Worm (Caenorhabditis elegans) whole organism, young adult: ENCODE measurements around the gene K12D12.4.

Source experiments
- B0035.1 ChIP-seq: sonication (generic microtip); optimal IDR thresholded peaks from 2 replicates; lab custom pipeline; 2016; ENCODE audit warnings: missing genetic modification characterization, mild to moderate bottlenecking, missing compliant biosample characterization, missing genotype, missing genetic modification reagents
- C17E4.6 ChIP-seq: fragments of 200-800 bp; sonication (Bioruptor generic); IDR thresholded peaks from 2 replicates; pipeline ENCODE4 v1.3.6; 2022; ENCODE audit warnings: missing genetic modification reagents, missing genetic modification characterization, missing compliant biosample characterization
- F49E8.2 ChIP-seq: sonication (generic microtip); optimal IDR thresholded peaks from 3 replicates; lab custom pipeline; 2017; ENCODE audit warnings: missing genetic modification characterization, mild to moderate bottlenecking, missing compliant biosample characterization, antibody characterized with exemption, moderate library complexity; ENCODE audit not compliant: insufficient read depth
- F52B5.7 ChIP-seq: sonication (generic microtip); optimal IDR thresholded peaks from 2 replicates; lab custom pipeline; 2016; ENCODE audit warnings: mild to moderate bottlenecking, missing genetic modification characterization, missing compliant biosample characterization
- F55B11.4 ChIP-seq: sonication (generic microtip); optimal IDR thresholded peaks from 2 replicates; lab custom pipeline; 2016; ENCODE audit warnings: missing compliant biosample characterization, missing genetic modification characterization, borderline replicate concordance; ENCODE audit not compliant: insufficient read depth
- F57C9.4 ChIP-seq: sonication (generic microtip); optimal IDR thresholded peaks from 2 replicates; lab custom pipeline; 2017; ENCODE audit warnings: mild to moderate bottlenecking, missing genetic modification characterization, missing compliant biosample characterization
- K12H6.12 ChIP-seq: fragments of 200-800 bp; sonication (Bioruptor generic); optimal IDR thresholded peaks from 2 replicates; lab custom pipeline; 2018; ENCODE audit warnings: mild to moderate bottlenecking, missing genetic modification characterization, missing compliant biosample characterization
- T07F8.4 ChIP-seq: sonication (generic microtip); optimal IDR thresholded peaks from 2 replicates; lab custom pipeline; 2016; ENCODE audit warnings: mild to moderate bottlenecking, missing genetic modification characterization, moderate library complexity, missing compliant biosample characterization
- T26A5.8 ChIP-seq: sonication (generic microtip); optimal IDR thresholded peaks from 2 replicates; lab custom pipeline; 2016; ENCODE audit warnings: missing genetic modification characterization, missing compliant biosample characterization
- Y56A3A.18 ChIP-seq: fragments of 200-800 bp; sonication (Bioruptor generic); IDR thresholded peaks from 2 replicates; pipeline ENCODE4 v1.3.6; 2022; ENCODE audit warnings: missing genetic modification reagents, missing genetic modification characterization, missing compliant biosample characterization
- Y67H2A.10 ChIP-seq: fragments of 200-800 bp; sonication (Bioruptor generic); conservative IDR thresholded peaks from 2 replicates; pipeline ENCODE4 v1.3.6; 2022; ENCODE audit warnings: missing genetic modification reagents, missing genetic modification characterization, missing compliant biosample characterization
- Y95B8A.8 ChIP-seq: fragments of 200-800 bp; sonication (Bioruptor generic); IDR thresholded peaks from 2 replicates; pipeline ENCODE4 v1.3.6; 2022; ENCODE audit warnings: missing genetic modification reagents, missing genetic modification characterization, missing compliant biosample characterization
- ZK185.1 ChIP-seq: sonication (generic microtip); optimal IDR thresholded peaks from 2 replicates; lab custom pipeline; 2016; ENCODE audit warnings: mild to moderate bottlenecking, missing genetic modification characterization, missing compliant biosample characterization; ENCODE audit not compliant: poor library complexity, severe bottlenecking
- aptf-3 ChIP-seq: fragments of 200-800 bp; sonication (Bioruptor generic); IDR thresholded peaks from 2 replicates; pipeline ENCODE4 v1.3.6; 2022; ENCODE audit warnings: missing genetic modification characterization, missing compliant biosample characterization
- atf-7 ChIP-seq: sonication (generic microtip); optimal IDR thresholded peaks from 2 replicates; lab custom pipeline; 2017; ENCODE audit warnings: mild to moderate bottlenecking, missing genetic modification characterization, missing compliant biosample characterization
- bed-2 ChIP-seq: fragments of 200-800 bp; sonication (Bioruptor generic); IDR thresholded peaks from 2 replicates; pipeline ENCODE4 v1.3.6; 2022; ENCODE audit warnings: missing genetic modification reagents, missing genetic modification characterization, missing compliant biosample characterization
- cebp-2 ChIP-seq: fragments of 200-800 bp; sonication (Bioruptor generic); IDR thresholded peaks from 2 replicates; pipeline ENCODE4 v1.3.6; 2022; ENCODE audit warnings: missing genetic modification characterization, missing compliant biosample characterization
- ceh-40 ChIP-seq: fragments of 200-800 bp; sonication (Bioruptor generic); IDR thresholded peaks from 2 replicates; pipeline ENCODE4 v1.3.6; 2022; ENCODE audit warnings: missing genetic modification characterization, missing compliant biosample characterization
- chd-7 ChIP-seq: sonication (generic microtip); optimal IDR thresholded peaks from 2 replicates; lab custom pipeline; 2016; ENCODE audit warnings: mild to moderate bottlenecking, missing genetic modification characterization, moderate library complexity, missing compliant biosample characterization
- dpff-1 ChIP-seq: sonication (generic microtip); optimal IDR thresholded peaks from 2 replicates; lab custom pipeline; 2017; ENCODE audit warnings: mild to moderate bottlenecking, missing genetic modification characterization, missing compliant biosample characterization
- egl-18 ChIP-seq: fragments of 200-800 bp; sonication (Bioruptor generic); IDR thresholded peaks from 2 replicates; pipeline ENCODE4 v1.3.6; 2022; ENCODE audit warnings: missing genetic modification reagents, missing genetic modification characterization, missing compliant biosample characterization
- ekl-4 ChIP-seq: fragments of 200-800 bp; sonication (Bioruptor generic); IDR thresholded peaks from 2 replicates; pipeline ENCODE4 v1.3.6; 2022; ENCODE audit warnings: missing genetic modification reagents, missing genetic modification characterization, missing compliant biosample characterization
- hmg-1.2 ChIP-seq: fragments of 200-800 bp; sonication (Bioruptor generic); IDR thresholded peaks from 2 replicates; pipeline ENCODE4 v1.3.6; 2022; ENCODE audit warnings: missing genetic modification reagents, missing genetic modification characterization, missing compliant biosample characterization
- hrde-1 ChIP-seq: sonication (generic microtip); optimal IDR thresholded peaks from 2 replicates; lab custom pipeline; 2016; ENCODE audit warnings: missing genetic modification characterization, mild to moderate bottlenecking, missing compliant biosample characterization, moderate library complexity, missing genotype, missing genetic modification reagents, borderline replicate concordance
- hsf-1 ChIP-seq: fragments of 200-800 bp; sonication (Bioruptor generic); IDR thresholded peaks from 2 replicates; pipeline ENCODE4 v1.3.6; 2022; ENCODE audit warnings: missing genetic modification reagents, missing genetic modification characterization, missing compliant biosample characterization
- let-526 ChIP-seq: fragments of 200-800 bp; sonication (Bioruptor generic); IDR thresholded peaks from 2 replicates; pipeline ENCODE4 v1.3.6; 2022; ENCODE audit warnings: missing genetic modification reagents, missing genetic modification characterization, missing compliant biosample characterization
- lin-26 ChIP-seq: fragments of 200-800 bp; sonication (Bioruptor generic); IDR thresholded peaks from 2 replicates; pipeline ENCODE4 v1.3.6; 2022; ENCODE audit warnings: missing genetic modification reagents, missing genetic modification characterization, missing compliant biosample characterization
- lin-35 ChIP-seq, 3 experiments: fragments of 150-350 bp in 2 of 3; sonication (generic microtip) in 1 of 3; optimal IDR thresholded peaks; 2 replicates each; lab custom pipeline; 2014 to 2018; ENCODE audit warnings: missing biosample characterization in 3 of 3, missing genetic modification characterization in 3 of 3, missing genetic modification reagents in 3 of 3
- lin-40 ChIP-seq: sonication (generic microtip); optimal IDR thresholded peaks from 2 replicates; lab custom pipeline; 2016; ENCODE audit warnings: missing genetic modification characterization, mild to moderate bottlenecking, missing compliant biosample characterization, missing genotype, missing genetic modification reagents
- lsy-27 ChIP-seq: sonication (generic microtip); optimal IDR thresholded peaks from 2 replicates; lab custom pipeline; 2017; ENCODE audit warnings: missing genetic modification characterization, mild to moderate bottlenecking, missing compliant biosample characterization, antibody characterized with exemption, missing genotype, borderline replicate concordance; ENCODE audit not compliant: insufficient read depth
- madf-6 ChIP-seq: fragments of 200-800 bp; sonication (Bioruptor generic); IDR thresholded peaks from 2 replicates; pipeline ENCODE4 v1.3.6; 2022; ENCODE audit warnings: missing genetic modification reagents, missing genetic modification characterization, missing compliant biosample characterization
- mes-4 ChIP-seq: sonication (generic microtip); optimal IDR thresholded peaks from 2 replicates; lab custom pipeline; 2016; ENCODE audit warnings: missing genotype, missing genetic modification characterization, missing compliant biosample characterization
- nhr-179 ChIP-seq: sonication (generic microtip); optimal IDR thresholded peaks from 2 replicates; lab custom pipeline; 2016; ENCODE audit warnings: mild to moderate bottlenecking, missing genetic modification characterization, missing compliant biosample characterization
- pha-4 ChIP-seq: fragments of 150-350 bp; sonication (generic microtip); optimal IDR thresholded peaks from 2 replicates; lab custom pipeline; 2014; ENCODE audit warnings: missing biosample characterization, missing genetic modification reagents, missing genetic modification characterization
- rcor-1 ChIP-seq: fragments of 200-800 bp; sonication (Bioruptor generic); IDR thresholded peaks from 2 replicates; pipeline ENCODE4 v1.3.6; 2022; ENCODE audit warnings: missing genetic modification reagents, missing genetic modification characterization, missing compliant biosample characterization
- snpc-1.1 ChIP-seq: sonication (generic microtip); optimal IDR thresholded peaks from 2 replicates; lab custom pipeline; 2017; ENCODE audit warnings: missing genetic modification characterization, mild to moderate bottlenecking, missing compliant biosample characterization, antibody characterized with exemption, moderate library complexity, missing genotype, missing genetic modification reagents; ENCODE audit not compliant: insufficient read depth
- tbp1 ChIP-seq: fragments of 200-800 bp; sonication (Bioruptor generic); optimal IDR thresholded peaks from 2 replicates; lab custom pipeline; 2018; ENCODE audit warnings: mild to moderate bottlenecking, missing genetic modification characterization, missing compliant biosample characterization
- zfh-2 ChIP-seq: fragments of 200-800 bp; sonication (Bioruptor generic); conservative IDR thresholded peaks from 2 replicates; pipeline ENCODE4 v1.3.6; 2022; ENCODE audit warnings: missing genetic modification reagents, missing genetic modification characterization, missing compliant biosample characterization
- ztf-25 ChIP-seq: fragments of 200-800 bp; sonication (Bioruptor generic); IDR thresholded peaks from 2 replicates; pipeline ENCODE4 v1.3.6; 2022; ENCODE audit warnings: missing genetic modification reagents, missing genetic modification characterization, missing compliant biosample characterization

K12D12.4 gene

ce11 chrII:11890596-11890995 is 25.1 kb upstream of the K12D12.4 start:
- TF ChIP-seq bed-2 (GFP tag; lab: Robert Waterston, UW), result no peak
- TF ChIP-seq hsf-1 (GFP tag; lab: Robert Waterston, UW), result no peak
- TF ChIP-seq F52B5.7 (tag; lab: Kevin White, UChicago), result no peak
- TF ChIP-seq lin-35 (GFP tag; optimal IDR thresholded peaks at IDR 0.05; lab: Kevin White, UChicago), result no peak
- no peak for TF ChIP-seq pha-4
- TF ChIP-seq Y95B8A.8 (GFP tag; lab: Robert Waterston, UW), result no peak
- TF ChIP-seq ceh-40 (GFP tag; lab: Robert Waterston, UW), result no peak
- no peak for TF ChIP-seq tbp1
- TF ChIP-seq lin-40 (tag; lab: Kevin White, UChicago), result no peak
- no peak for TF ChIP-seq nhr-179 (tag; lab: Kevin White, UChicago)
- TF ChIP-seq aptf-3 (GFP tag; lab: Robert Waterston, UW), result no peak
- TF ChIP-seq Y56A3A.18 (GFP tag; lab: Robert Waterston, UW), result no peak
- no peak for TF ChIP-seq C17E4.6 (GFP tag; lab: Robert Waterston, UW)
- TF ChIP-seq F55B11.4 (tag; lab: Kevin White, UChicago), result no peak
- TF ChIP-seq atf-7 (tag; lab: Kevin White, UChicago), result no peak
- TF ChIP-seq rcor-1 (GFP tag; lab: Robert Waterston, UW), result no peak
- no peak for TF ChIP-seq Y67H2A.10 (GFP tag; lab: Robert Waterston, UW)
- TF ChIP-seq let-526 (GFP tag; lab: Robert Waterston, UW), result no peak

- TF ChIP-seq hmg-1.2 (peak; percentile 51; the same call in 1 of the 2 replicates), hrde-1 (no peak), zfh-2 (peak; percentile 57), ekl-4 (GFP tag; lab: Robert Waterston, UW) (no peak), lin-26 (GFP tag; lab: Robert Waterston, UW) (peak; percentile 65), T07F8.4 (tag; lab: Kevin White, UChicago) (no peak), ztf-25 (GFP tag; lab: Robert Waterston, UW) (0 out of 2 replicates have a peak, but pooled peaks have one; percentile 37)
- TF ChIP-seq, all 124 proteins: peak for 4
These were observed 24.0 kb upstream of the K12D12.4 start for ce11 chrII:11889420-11890075.

DNA sequence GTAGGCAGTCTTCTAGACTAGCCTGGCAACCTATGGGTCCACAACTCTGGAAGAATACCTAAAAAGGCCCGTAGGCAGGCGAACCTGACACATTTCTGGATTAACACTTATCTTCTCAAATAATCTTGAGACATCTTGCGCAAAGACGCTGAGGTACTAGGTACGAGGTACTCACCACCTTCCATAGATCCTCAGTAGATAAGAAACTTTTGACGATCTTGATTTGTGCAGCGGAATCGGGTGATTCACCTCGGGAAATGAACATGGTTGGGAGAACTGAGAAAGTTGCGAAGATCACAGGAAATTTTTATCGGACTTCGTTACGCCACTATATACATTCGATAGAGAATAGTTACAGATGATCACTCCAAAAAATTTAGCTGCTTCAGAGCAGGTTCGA is 22.6 kb upstream of the K12D12.4 start:
- TF ChIP-seq pha-4, result no peak
- TF ChIP-seq F49E8.2 (tag; lab: Kevin White, UChicago), result no peak
- TF ChIP-seq snpc-1.1, result no peak
- TF ChIP-seq, all 124 proteins: peak for 0

ce11 chrII:11887724-11888123 is 22.2 kb upstream of the K12D12.4 start:
- TF ChIP-seq cebp-2 (GFP tag; lab: Robert Waterston, UW) (no peak), lsy-27 (no peak), dpff-1 (tag; lab: Kevin White, UChicago) (no peak), aptf-3 (GFP tag; lab: Robert Waterston, UW) (no peak), B0035.1 (tag; lab: Kevin White, UChicago) (no peak), egl-18 (no peak), tbp1 (no peak), madf-6 (GFP tag; lab: Robert Waterston, UW) (no peak), F57C9.4 (tag; lab: Kevin White, UChicago) (no peak), chd-7 (tag; lab: Kevin White, UChicago) (no peak), F49E8.2 (tag; lab: Kevin White, UChicago) (no peak), K12H6.12 (tag; lab: Kevin White, UChicago) (no peak), ZK185.1 (tag; lab: Kevin White, UChicago) (no peak), T26A5.8 (tag; lab: Kevin White, UChicago) (no peak), mes-4 (tag; lab: Kevin White, UChicago) (no peak)
